Worm (Caenorhabditis elegans) whole organism, L4/young adult: ENCODE data around the gene T05H10.1.

Experiments used
- W03F9.2 ChIP-seq: fragments of 150-350 bp; optimal IDR thresholded peaks from 2 replicates; lab custom pipeline; 2014; ENCODE audit warnings: missing biosample characterization, missing genetic modification characterization
- dao-5 ChIP-seq: sonication (generic microtip); optimal IDR thresholded peaks from 2 replicates; lab custom pipeline; 2016; ENCODE audit warnings: missing genotype, missing genetic modification characterization, moderate library complexity, missing compliant biosample characterization
- him-1 ChIP-seq: sonication (generic microtip); optimal IDR thresholded peaks from 2 replicates; lab custom pipeline; 2016; ENCODE audit warnings: missing genotype, missing genetic modification reagents, missing genetic modification characterization, missing compliant biosample characterization

- TF ChIP-seq W03F9.2 (tag; lab: Kevin White, UChicago): peak; percentile 77
- no peak for TF ChIP-seq dao-5
- no peak for TF ChIP-seq him-1 (tag; lab: Kevin White, UChicago)
Observed at ce11 chrII:8039416-8039815, 3.0 kb upstream of the T05H10.1 start, which contains the start of the genes ubh-4 and algn-6.
